Worm (Caenorhabditis elegans) whole organism, early embryonic: ENCODE results near the gene unc-112.

Experiments
- ama-1 ChIP-seq: fragments of 150-350 bp; optimal IDR thresholded peaks from 2 replicates; lab custom pipeline; 2014
- ceh-13 ChIP-seq: fragments of 200-800 bp; sonication (Bioruptor generic); optimal IDR thresholded peaks from 2 replicates; lab custom pipeline; 2018; ENCODE audit warnings: mild to moderate bottlenecking, missing genetic modification characterization, missing compliant biosample characterization
- ceh-36 ChIP-seq: sonication (generic microtip); optimal IDR thresholded peaks from 2 replicates; lab custom pipeline; 2016; ENCODE audit warnings: missing genetic modification characterization, inconsistent platforms, missing compliant biosample characterization
- ets-7 ChIP-seq: sonication (generic microtip); optimal IDR thresholded peaks from 2 replicates; lab custom pipeline; 2016; ENCODE audit warnings: missing genotype, missing genetic modification characterization, missing compliant biosample characterization
- flt-1 ChIP-seq: fragments of 200-800 bp; sonication (Bioruptor generic); IDR thresholded peaks from 2 replicates; pipeline ENCODE4 v1.3.6; 2022; ENCODE audit warnings: missing genetic modification characterization, missing compliant biosample characterization
- hmg-4 ChIP-seq: fragments of 200-800 bp; sonication (Bioruptor generic); optimal IDR thresholded peaks from 2 replicates; lab custom pipeline; 2018; ENCODE audit warnings: mild to moderate bottlenecking, missing genetic modification characterization, missing compliant biosample characterization
- hnd-1 ChIP-seq: sonication (generic microtip); optimal IDR thresholded peaks from 2 replicates; lab custom pipeline; 2016; ENCODE audit warnings: missing genetic modification characterization, missing compliant biosample characterization
- pes-1 ChIP-seq: fragments of 200-800 bp; sonication (Bioruptor generic); IDR thresholded peaks from 2 replicates; pipeline ENCODE4 v1.3.6; 2022; ENCODE audit warnings: missing genetic modification reagents, missing genetic modification characterization, missing compliant biosample characterization
- sea-1 ChIP-seq: fragments of 200-800 bp; sonication (Bioruptor generic); conservative IDR thresholded peaks from 2 replicates; pipeline ENCODE4 v1.3.6; 2022; ENCODE audit warnings: missing genetic modification characterization, missing compliant biosample characterization
- tbx-11 ChIP-seq: fragments of 200-800 bp; sonication (Bioruptor generic); IDR thresholded peaks from 2 replicates; pipeline ENCODE4 v1.3.6; 2022; ENCODE audit warnings: missing genetic modification characterization, missing compliant biosample characterization
- tra-4 ChIP-seq: sonication (generic microtip); optimal IDR thresholded peaks from 2 replicates; lab custom pipeline; 2017; ENCODE audit warnings: missing genetic modification characterization, missing compliant biosample characterization

- TF ChIP-seq ama-1 (lab: Kevin White, UChicago) (no peak), sea-1 (GFP tag; lab: Robert Waterston, UW) (no peak), tra-4 (tag; lab: Kevin White, UChicago) (no peak), tbx-11 (GFP tag; lab: Robert Waterston, UW) (no peak), flt-1 (GFP tag; lab: Robert Waterston, UW) (no peak), ceh-13 (GFP tag; lab: Kevin White, UChicago) (no peak), pes-1 (no peak), ets-7 (tag; lab: Kevin White, UChicago) (no peak), ceh-36 (tag; lab: Kevin White, UChicago) (no peak), hmg-4 (GFP tag; lab: Kevin White, UChicago) (no peak), hnd-1 (tag; lab: Kevin White, UChicago) (no peak)
Measured at ce11 chrV:14744824-14745223, 48.4 kb upstream of the unc-112 start.
